Fruit fly (Drosophila melanogaster) whole organism, embryonic: Measurements from ENCODE around the gene CG5359.

ENCODE experiments used
- Abd-B ChIP-seq: fragments of 200-800 bp; sonication (Bioruptor generic); optimal IDR thresholded peaks from 2 replicates; lab custom pipeline; 2018; ENCODE audit warnings: missing biosample characterization, mild to moderate bottlenecking, missing genetic modification characterization, moderate library complexity
- Blimp-1 ChIP-seq: fragments of 200-800 bp; sonication (Bioruptor generic); optimal IDR thresholded peaks from 3 replicates; lab custom pipeline; 2018; ENCODE audit warnings: missing biosample characterization, missing genetic modification characterization, mild to moderate bottlenecking, moderate library complexity, missing genetic modification reagents
- C15 ChIP-seq: fragments of 200-800 bp; sonication (Bioruptor generic); IDR thresholded peaks from 3 replicates; pipeline ENCODE4 v1.3.6; 2022; ENCODE audit warnings: missing biosample characterization, missing genetic modification characterization
- CG10366 ChIP-seq: fragments of 200-800 bp; sonication (Bioruptor generic); IDR thresholded peaks from 2 replicates; pipeline ENCODE4 v1.3.6; 2022; ENCODE audit warnings: missing biosample characterization, missing genetic modification characterization
- CG10431 ChIP-seq: fragments of 200-800 bp; sonication (Bioruptor generic); optimal IDR thresholded peaks from 3 replicates; lab custom pipeline; 2018; ENCODE audit warnings: missing biosample characterization, mild to moderate bottlenecking, missing genetic modification characterization
- CG11504 ChIP-seq: fragments of 200-800 bp; sonication (Bioruptor generic); optimal IDR thresholded peaks from 3 replicates; lab custom pipeline; 2019; ENCODE audit warnings: missing biosample characterization, mild to moderate bottlenecking, missing genetic modification characterization, moderate library complexity
- CG12299 ChIP-seq: fragments of 200-800 bp; sonication (Bioruptor generic); optimal IDR thresholded peaks from 2 replicates; lab custom pipeline; 2018; ENCODE audit warnings: missing biosample characterization, mild to moderate bottlenecking, missing genetic modification characterization
- CG14014 ChIP-seq: fragments of 200-800 bp; sonication (Bioruptor generic); IDR thresholded peaks from 2 replicates; pipeline ENCODE4 v1.3.6; 2022; ENCODE audit warnings: missing biosample characterization, missing genetic modification characterization
- CG14667 ChIP-seq: fragments of 200-800 bp; sonication (Bioruptor generic); IDR thresholded peaks from 2 replicates; pipeline ENCODE4 v1.3.6; 2022; ENCODE audit warnings: missing biosample characterization, missing genetic modification characterization
- CG14710 ChIP-seq: fragments of 200-800 bp; sonication (Bioruptor generic); optimal IDR thresholded peaks from 3 replicates; lab custom pipeline; 2019; ENCODE audit warnings: missing biosample characterization, mild to moderate bottlenecking, missing genetic modification characterization, moderate library complexity
- CG14860 ChIP-seq: fragments of 200-800 bp; sonication (Bioruptor generic); IDR thresholded peaks from 3 replicates; pipeline ENCODE4 v1.3.6; 2022; ENCODE audit warnings: missing biosample characterization, missing genetic modification characterization; ENCODE audit not compliant: partially characterized antibody
- CG14965 ChIP-seq: fragments of 200-800 bp; sonication (Bioruptor generic); optimal IDR thresholded peaks from 2 replicates; lab custom pipeline; 2016; ENCODE audit warnings: missing biosample characterization, missing genetic modification characterization, borderline replicate concordance
- CG1647 ChIP-seq: fragments of 200-800 bp; sonication (Bioruptor generic); optimal IDR thresholded peaks from 3 replicates; lab custom pipeline; 2016; ENCODE audit warnings: missing biosample characterization, missing genetic modification characterization
- CG16815 ChIP-seq: fragments of 200-800 bp; sonication (Bioruptor generic); optimal IDR thresholded peaks from 3 replicates; lab custom pipeline; 2017; ENCODE audit warnings: missing biosample characterization, mild to moderate bottlenecking, missing genetic modification characterization
- CG17359 ChIP-seq: fragments of 200-800 bp; sonication (Bioruptor generic); optimal IDR thresholded peaks from 3 replicates; lab custom pipeline; 2018; ENCODE audit warnings: missing biosample characterization, mild to moderate bottlenecking, missing genetic modification characterization, moderate library complexity
- CG17802 ChIP-seq: fragments of 200-800 bp; sonication (Bioruptor generic); optimal IDR thresholded peaks from 2 replicates; lab custom pipeline; 2018; ENCODE audit warnings: missing biosample characterization, mild to moderate bottlenecking, missing genetic modification characterization, moderate library complexity
- CG18262 ChIP-seq: fragments of 200-800 bp; optimal IDR thresholded peaks from 3 replicates; lab custom pipeline; 2019; ENCODE audit warnings: missing biosample characterization, mild to moderate bottlenecking, missing genetic modification characterization, moderate library complexity
- CG32767 ChIP-seq: fragments of 200-800 bp; sonication (Bioruptor generic); IDR thresholded peaks from 2 replicates; pipeline ENCODE4 v1.3.6; 2022; ENCODE audit warnings: missing biosample characterization, missing genetic modification characterization
- CG34224 ChIP-seq: fragments of 200-800 bp; sonication (Bioruptor generic); IDR thresholded peaks from 3 replicates; pipeline ENCODE4 v1.3.6; 2022; ENCODE audit warnings: missing biosample characterization, missing genetic modification characterization; ENCODE audit not compliant: partially characterized antibody
- CG42726 ChIP-seq: fragments of 200-800 bp; sonication (Bioruptor generic); IDR thresholded peaks from 2 replicates; pipeline ENCODE4 v1.3.6; 2022; ENCODE audit warnings: missing biosample characterization, missing genetic modification characterization; ENCODE audit not compliant: partially characterized antibody
- CG4424 ChIP-seq: fragments of 200-800 bp; sonication (Bioruptor generic); optimal IDR thresholded peaks from 3 replicates; lab custom pipeline; 2016; ENCODE audit warnings: missing biosample characterization, missing genetic modification characterization
- CG4617 ChIP-seq: fragments of 200-800 bp; sonication (Bioruptor generic); optimal IDR thresholded peaks from 3 replicates; lab custom pipeline; 2016; ENCODE audit warnings: missing biosample characterization, missing genetic modification characterization, borderline replicate concordance
- CG4854 ChIP-seq: fragments of 200-800 bp; sonication (Bioruptor generic); optimal IDR thresholded peaks from 2 replicates; lab custom pipeline; 2016; ENCODE audit warnings: missing biosample characterization, missing genetic modification characterization, inconsistent platforms
- CG8089 ChIP-seq: fragments of 200-800 bp; sonication (Bioruptor generic); optimal IDR thresholded peaks from 3 replicates; lab custom pipeline; 2016; ENCODE audit warnings: missing biosample characterization, missing genetic modification characterization
- CG8765 ChIP-seq: fragments of 200-800 bp; sonication (Bioruptor generic); IDR thresholded peaks from 2 replicates; pipeline ENCODE4 v1.3.6; 2022; ENCODE audit warnings: missing biosample characterization, missing genetic modification characterization
- CG8944 ChIP-seq: fragments of 200-800 bp; sonication (Bioruptor generic); optimal IDR thresholded peaks from 3 replicates; lab custom pipeline; 2016; ENCODE audit warnings: missing biosample characterization, missing genetic modification characterization
- CTCF ChIP-seq: fragments of 200-800 bp; sonication (Bioruptor generic); optimal IDR thresholded peaks from 2 replicates; lab custom pipeline; 2017; ENCODE audit warnings: missing biosample characterization, mild to moderate bottlenecking, missing genetic modification characterization, moderate library complexity
- Chrac-16 ChIP-seq: fragments of 200-800 bp; sonication (Bioruptor generic); optimal IDR thresholded peaks from 3 replicates; lab custom pipeline; 2016; ENCODE audit warnings: missing biosample characterization, missing genetic modification characterization
- Doc3 ChIP-seq: fragments of 200-800 bp; sonication (Bioruptor generic); IDR thresholded peaks from 3 replicates; pipeline ENCODE4 v1.3.6; 2022; ENCODE audit warnings: missing biosample characterization, missing genetic modification characterization; ENCODE audit not compliant: partially characterized antibody
- H2.0 ChIP-seq: fragments of 200-800 bp; sonication (Bioruptor generic); IDR thresholded peaks from 2 replicates; pipeline ENCODE4 v1.3.6; 2022; ENCODE audit warnings: missing biosample characterization, missing genetic modification characterization
- HmgD ChIP-seq: fragments of 200-800 bp; sonication (Bioruptor generic); optimal IDR thresholded peaks from 3 replicates; lab custom pipeline; 2016; ENCODE audit warnings: missing biosample characterization, missing genetic modification characterization
- MESR4 ChIP-seq: fragments of 200-800 bp; sonication (Bioruptor generic); optimal IDR thresholded peaks from 2 replicates; lab custom pipeline; 2018; ENCODE audit warnings: missing biosample characterization, mild to moderate bottlenecking, missing genetic modification characterization, moderate library complexity
- Med ChIP-seq: fragments of 200-800 bp; sonication (Bioruptor generic); peaks from one replicate; lab custom pipeline; 2016; ENCODE audit warnings: missing biosample characterization, missing genetic modification characterization, mild to moderate bottlenecking, inconsistent platforms, moderate library complexity
- NFAT ChIP-seq: fragments of 200-800 bp; sonication (Bioruptor generic); IDR thresholded peaks from 2 replicates; pipeline ENCODE4 v1.3.6; 2022; ENCODE audit warnings: missing biosample characterization, missing genetic modification characterization
- TFAM ChIP-seq: fragments of 200-800 bp; sonication (Bioruptor generic); optimal IDR thresholded peaks from 2 replicates; lab custom pipeline; 2017; ENCODE audit warnings: missing biosample characterization, missing genetic modification characterization, inconsistent platforms
- Trl ChIP-seq, 3 experiments: fragments of >200 bp in 2 of 3; fragments of 200-800 bp in 1 of 3; sonication (Bioruptor generic) in 1 of 3; optimal IDR thresholded peaks; 2 replicates in 1 of 3; 3 replicates in 2 of 3; lab custom pipeline; 2016 to 2017; ENCODE audit warnings: missing biosample characterization in 1 of 3, missing genetic modification characterization in 1 of 3
- ase ChIP-seq: fragments of 200-800 bp; sonication (Bioruptor generic); IDR thresholded peaks from 3 replicates; pipeline ENCODE4 v1.3.6; 2022; ENCODE audit warnings: missing biosample characterization, missing genetic modification characterization
- cas ChIP-seq: fragments of 200-800 bp; sonication (Bioruptor generic); IDR thresholded peaks from 2 replicates; pipeline ENCODE4 v1.3.6; 2022; ENCODE audit warnings: missing biosample characterization, missing genetic modification characterization
- dati ChIP-seq: fragments of 200-800 bp; sonication (Bioruptor generic); IDR thresholded peaks from 2 replicates; pipeline ENCODE4 v1.3.6; 2022; ENCODE audit warnings: missing biosample characterization, missing genetic modification characterization
- ewg ChIP-seq: fragments of 200-800 bp; sonication (Bioruptor generic); optimal IDR thresholded peaks from 3 replicates; lab custom pipeline; 2017; ENCODE audit warnings: mild to moderate bottlenecking, missing biosample characterization, missing genetic modification reagents, missing genetic modification characterization
- exex ChIP-seq: fragments of 200-800 bp; sonication (Bioruptor generic); optimal IDR thresholded peaks from 4 replicates; lab custom pipeline; 2018; ENCODE audit warnings: missing biosample characterization, mild to moderate bottlenecking, missing genetic modification characterization, moderate library complexity
- fru ChIP-seq: fragments of >200 bp; optimal IDR thresholded peaks from 2 replicates; lab custom pipeline; 2017
- kni ChIP-seq: fragments of 200-800 bp; sonication (Bioruptor generic); optimal IDR thresholded peaks from 3 replicates; lab custom pipeline; 2017; ENCODE audit warnings: mild to moderate bottlenecking, missing biosample characterization, missing genetic modification reagents, missing genetic modification characterization
- mirr ChIP-seq: fragments of 200-800 bp; sonication (Bioruptor generic); optimal IDR thresholded peaks from 3 replicates; lab custom pipeline; 2018; ENCODE audit warnings: missing biosample characterization, mild to moderate bottlenecking, missing genetic modification characterization
- pzg ChIP-seq: fragments of 200-800 bp; sonication (Bioruptor generic); optimal IDR thresholded peaks from 3 replicates; lab custom pipeline; 2018; ENCODE audit warnings: missing biosample characterization, mild to moderate bottlenecking, missing genetic modification characterization, moderate library complexity
- repo ChIP-seq: fragments of 200-800 bp; sonication (Bioruptor generic); optimal IDR thresholded peaks from 2 replicates; lab custom pipeline; 2016; ENCODE audit warnings: missing biosample characterization, missing genetic modification characterization
- sc ChIP-seq, 3 experiments: fragments of >200 bp in 2 of 3; fragments of 200-800 bp in 1 of 3; sonication (Bioruptor generic) in 1 of 3; optimal IDR thresholded peaks; 2 replicates in 2 of 3; 3 replicates in 1 of 3; lab custom pipeline; 2017; ENCODE audit warnings: mild to moderate bottlenecking in 1 of 3, missing biosample characterization in 1 of 3, missing genetic modification characterization in 1 of 3, missing genetic modification reagents in 1 of 3
- seq ChIP-seq: fragments of 200-800 bp; sonication (Bioruptor generic); IDR thresholded peaks from 2 replicates; pipeline ENCODE4 v1.3.6; 2022; ENCODE audit warnings: missing biosample characterization, missing genetic modification characterization
- sisA ChIP-seq: fragments of 200-800 bp; sonication (Bioruptor generic); IDR thresholded peaks from 2 replicates; pipeline ENCODE4 v1.3.6; 2022; ENCODE audit warnings: missing biosample characterization, missing genetic modification characterization

CG5359 gene

DNA sequence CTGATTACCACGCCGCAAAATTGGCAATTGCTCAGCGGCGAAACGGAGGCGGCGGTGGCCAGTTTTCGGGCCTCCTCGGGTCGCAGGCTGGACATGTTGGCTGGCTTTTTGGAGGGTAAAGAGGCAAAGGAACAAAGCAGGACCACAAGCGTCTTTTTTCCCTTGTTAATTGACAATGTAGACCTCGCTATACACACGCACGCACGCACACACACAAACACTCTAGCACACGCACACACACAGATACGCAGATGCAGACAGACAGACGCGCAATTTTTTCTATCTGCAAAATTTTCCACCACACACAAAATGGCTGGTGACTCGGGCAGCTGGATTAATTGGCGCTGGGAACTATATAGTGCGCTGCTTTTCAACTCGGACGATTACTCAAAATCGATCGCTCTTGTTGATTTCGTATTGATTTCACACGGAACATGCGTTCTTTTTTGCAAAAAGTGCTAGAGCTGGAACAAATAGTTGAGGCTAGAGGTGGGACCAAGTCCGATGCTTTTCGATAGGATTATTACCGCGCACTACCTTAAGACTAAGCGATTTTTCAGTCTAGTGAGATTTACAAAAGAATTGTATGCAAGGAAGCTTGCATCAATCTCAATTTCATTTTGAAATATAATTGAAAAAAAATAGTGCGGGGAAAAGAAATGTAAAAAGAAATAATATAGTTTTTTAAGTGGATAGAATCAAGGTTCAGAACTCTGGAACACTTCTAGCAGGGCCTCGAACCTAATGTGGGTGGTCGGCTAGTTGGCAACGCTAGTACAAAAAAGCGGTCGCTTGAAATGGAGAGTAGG, 15.3 kb downstream of the CG5359 start, which contains the start of gene Art4 (continued):
- TF ChIP-seq Abd-B (GFP tag; lab: Kevin White, UChicago): no peak
- TF ChIP-seq repo (GFP tag; lab: Kevin White, UChicago): no peak
- TF ChIP-seq Chrac-16: peak; percentile 22
- no peak for TF ChIP-seq CG8089 (GFP tag; lab: Kevin White, UChicago)
- peak; percentile 13 for TF ChIP-seq CG8944 (GFP tag; lab: Kevin White, UChicago)
- peak; percentile 21 for TF ChIP-seq CG4617
- no peak for TF ChIP-seq exex
- peak; percentile 72 for TF ChIP-seq CTCF (GFP tag; lab: Kevin White, UChicago)
- TF ChIP-seq MESR4 (GFP tag; lab: Kevin White, UChicago): peak; percentile 65
- peak; percentile 35 for TF ChIP-seq CG18262 (tag; lab: Kevin White, UChicago)
- peak; percentile 26; the same call in 1 of the 2 replicates for TF ChIP-seq CG10366 (GFP tag; lab: Robert Waterston, UW)
- no peak for TF ChIP-seq HmgD (GFP tag; lab: Kevin White, UChicago)
- peak; percentile 94 for TF ChIP-seq CG4854 (GFP tag; lab: Kevin White, UChicago)
- no peak for TF ChIP-seq CG14667 (GFP tag; lab: Robert Waterston, UW)
- TF ChIP-seq dati (GFP tag; lab: Robert Waterston, UW): no peak
- TF ChIP-seq ewg (GFP tag; lab: Kevin White, UChicago): peak; percentile 10
- no peak for TF ChIP-seq mirr
- 0 out of 2 replicates have a peak, but pooled peaks have one; percentile 16 for TF ChIP-seq CG14014
- peak; percentile 1 for TF ChIP-seq CG10431 (GFP tag; lab: Kevin White, UChicago)
- no peak for TF ChIP-seq CG8765 (GFP tag; lab: Robert Waterston, UW)
- TF ChIP-seq seq (GFP tag; lab: Robert Waterston, UW): no peak
- no peak for TF ChIP-seq fru (lab: Kevin White, UChicago)
- TF ChIP-seq Doc3 (GFP tag; lab: Robert Waterston, UW): peak; percentile 65; the same call in 2 of the 3 replicates
- TF ChIP-seq ase (GFP tag; lab: Robert Waterston, UW): no peak
- TF ChIP-seq sisA (GFP tag; lab: Robert Waterston, UW): no peak
- peak; percentile 83 for TF ChIP-seq CG14710 (tag; lab: Kevin White, UChicago)
- TF ChIP-seq cas (GFP tag; lab: Robert Waterston, UW): no peak

- TF ChIP-seq CG17359 (tag; lab: Kevin White, UChicago) (no peak), CG17802 (tag; lab: Kevin White, UChicago) (no peak), pzg (GFP tag; lab: Kevin White, UChicago) (no peak), sc (optimal IDR thresholded peaks at IDR 0.05; lab: Kevin White, UChicago) (no peak), sc (GFP tag; optimal IDR thresholded peaks at IDR 0.05; lab: Kevin White, UChicago) (no peak), kni (GFP tag; lab: Kevin White, UChicago) (peak; percentile 5), CG1647 (GFP tag; lab: Kevin White, UChicago) (no peak), CG32767 (GFP tag; lab: Robert Waterston, UW) (no peak), Trl (optimal IDR thresholded peaks at IDR 0.05; lab: Kevin White, UChicago) (peak in 1 of 2 experiments; percentile 58), Trl (GFP tag; optimal IDR thresholded peaks at IDR 0.05; lab: Kevin White, UChicago) (no peak), CG14860 (GFP tag; lab: Robert Waterston, UW) (no peak), CG11504 (tag; lab: Kevin White, UChicago) (peak; percentile 10), CG42726 (no peak), CG14965 (no peak), C15 (no peak), CG12299 (tag; lab: Kevin White, UChicago) (no peak), CG34224 (no peak), Blimp-1 (GFP tag; lab: Kevin White, UChicago) (no peak), CG16815 (GFP tag; lab: Kevin White, UChicago) (no peak), CG4424 (no peak), H2.0 (no peak), TFAM (no peak), Med (GFP tag; lab: Kevin White, UChicago) (peak; percentile 39), NFAT (GFP tag; lab: Robert Waterston, UW) (no peak)
Observed at dm6 chr3R:9978977-9979376, 22.1 kb downstream of the CG5359 start.
